Fruit fly (Drosophila melanogaster) whole organism, adult: ENCODE results near the gene eIF4H2.

Source experiments
- CG11617 ChIP-seq: fragments of 200-800 bp; sonication (Bioruptor generic); optimal IDR thresholded peaks from 2 replicates; lab custom pipeline; 2017; ENCODE audit warnings: mild to moderate bottlenecking, missing biosample characterization, missing genetic modification reagents, missing genetic modification characterization
- CG12768 ChIP-seq: fragments of 200-800 bp; sonication (Bioruptor generic); optimal IDR thresholded peaks from 2 replicates; lab custom pipeline; 2017; ENCODE audit warnings: missing biosample characterization, missing genetic modification characterization, mild to moderate bottlenecking, moderate library complexity, missing genetic modification reagents
- CG14711 ChIP-seq: fragments of 200-800 bp; sonication (Bioruptor generic); optimal IDR thresholded peaks from 2 replicates; lab custom pipeline; 2018; ENCODE audit warnings: missing biosample characterization, mild to moderate bottlenecking, missing genetic modification characterization, moderate library complexity
- CG1620 ChIP-seq: fragments of 200-800 bp; sonication (Bioruptor generic); optimal IDR thresholded peaks from 2 replicates; lab custom pipeline; 2016; ENCODE audit warnings: missing biosample characterization, missing genetic modification characterization
- CG33017 ChIP-seq: fragments of 200-800 bp; sonication (Bioruptor generic); optimal IDR thresholded peaks from 2 replicates; lab custom pipeline; 2018; ENCODE audit warnings: missing biosample characterization, mild to moderate bottlenecking, missing genetic modification characterization, moderate library complexity
- CG5204 ChIP-seq: fragments of 200-800 bp; sonication (Bioruptor generic); optimal IDR thresholded peaks from 2 replicates; lab custom pipeline; 2016; ENCODE audit warnings: missing biosample characterization, missing genetic modification characterization
- CG7045 ChIP-seq: fragments of 200-800 bp; sonication (Bioruptor generic); optimal IDR thresholded peaks from 2 replicates; lab custom pipeline; 2017; ENCODE audit warnings: missing biosample characterization, mild to moderate bottlenecking, missing genetic modification characterization
- CG7101 ChIP-seq: fragments of 200-800 bp; sonication (Bioruptor generic); optimal IDR thresholded peaks from 2 replicates; lab custom pipeline; 2018; ENCODE audit warnings: missing biosample characterization, mild to moderate bottlenecking, missing genetic modification characterization, moderate library complexity
- Clk ChIP-seq: fragments of 200-800 bp; sonication (Bioruptor generic); optimal IDR thresholded peaks from 2 replicates; lab custom pipeline; 2017; ENCODE audit warnings: missing biosample characterization, missing genetic modification characterization
- Crg-1 ChIP-seq: fragments of 200-800 bp; sonication (Bioruptor generic); optimal IDR thresholded peaks from 2 replicates; lab custom pipeline; 2016; ENCODE audit warnings: missing biosample characterization, missing genetic modification characterization
- Hr96 ChIP-seq: fragments of 200-800 bp; sonication (Bioruptor generic); optimal IDR thresholded peaks from 2 replicates; lab custom pipeline; 2016; ENCODE audit warnings: missing biosample characterization, missing genetic modification characterization
- Mnt ChIP-seq: fragments of 200-800 bp; sonication (Bioruptor generic); optimal IDR thresholded peaks from 2 replicates; lab custom pipeline; 2016; ENCODE audit warnings: missing biosample characterization, mild to moderate bottlenecking, missing genetic modification characterization
- bab1 ChIP-seq: fragments of 200-800 bp; sonication (Bioruptor generic); optimal IDR thresholded peaks from 3 replicates; lab custom pipeline; 2019; ENCODE audit warnings: missing biosample characterization, mild to moderate bottlenecking, missing genetic modification characterization, moderate library complexity
- cic ChIP-seq: fragments of 200-800 bp; sonication (Bioruptor generic); optimal IDR thresholded peaks from 2 replicates; lab custom pipeline; 2017; ENCODE audit warnings: missing biosample characterization, mild to moderate bottlenecking, missing genetic modification characterization, moderate library complexity
- cnc ChIP-seq, 2 experiments: fragments of >200 bp; optimal IDR thresholded peaks; 2 replicates each; lab custom pipeline; 2017
- kay ChIP-seq: fragments of 200-800 bp; sonication (Bioruptor generic); peaks from one replicate; lab custom pipeline; 2016; ENCODE audit warnings: missing biosample characterization, missing genetic modification characterization, borderline replicate concordance
- ovo ChIP-seq: fragments of 200-800 bp; sonication (Bioruptor generic); optimal IDR thresholded peaks from 2 replicates; lab custom pipeline; 2016; ENCODE audit warnings: missing biosample characterization, missing genetic modification characterization
- pad ChIP-seq: fragments of 200-800 bp; sonication (Bioruptor generic); optimal IDR thresholded peaks from 3 replicates; lab custom pipeline; 2017; ENCODE audit warnings: missing biosample characterization, missing genetic modification characterization, mild to moderate bottlenecking, moderate library complexity, missing genetic modification reagents
- tj ChIP-seq: fragments of 200-800 bp; sonication (Bioruptor generic); optimal IDR thresholded peaks from 3 replicates; lab custom pipeline; 2017; ENCODE audit warnings: missing biosample characterization, mild to moderate bottlenecking, missing genetic modification characterization, moderate library complexity
- toe ChIP-seq: fragments of 200-800 bp; sonication (Bioruptor generic); optimal IDR thresholded peaks from 2 replicates; lab custom pipeline; 2016; ENCODE audit warnings: missing biosample characterization, missing genetic modification characterization

eIF4H2 gene

DNA sequence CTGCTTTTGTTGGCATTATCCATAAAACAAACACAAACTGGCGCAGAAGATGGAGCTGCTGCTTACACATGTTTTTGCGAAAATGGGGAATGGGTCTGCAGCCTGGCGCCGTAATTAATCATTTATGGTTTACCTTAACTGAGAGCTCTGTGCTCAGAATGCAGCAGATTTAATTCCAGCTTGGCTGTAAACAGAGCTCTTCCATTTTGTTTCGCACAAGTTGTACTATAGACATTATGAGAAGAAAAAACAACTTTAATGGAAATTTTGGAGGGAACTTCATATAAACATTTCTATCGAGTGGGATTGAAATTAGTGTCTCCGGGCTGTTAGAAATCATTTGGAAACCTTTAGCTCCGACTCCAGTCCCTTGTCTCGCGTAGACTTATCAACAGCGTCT lies at the start of gene eIF4H2:
Gene eIF4H2 (plus strand): TSS at position 301 of the 400 bp plus-strand sequence.
- TF ChIP-seq pad (GFP tag; lab: Kevin White, UChicago) (no peak), kay (no peak), cic (GFP tag; lab: Kevin White, UChicago) (no peak), bab1 (GFP tag; lab: Kevin White, UChicago) (no peak), CG7101 (tag; lab: Kevin White, UChicago) (no peak), tj (no peak), toe (GFP tag; lab: Kevin White, UChicago) (no peak), CG11617 (GFP tag; lab: Kevin White, UChicago) (no peak), CG7045 (no peak), CG12768 (GFP tag; lab: Kevin White, UChicago) (no peak), Mnt (GFP tag; lab: Kevin White, UChicago) (no peak), Clk (GFP tag; lab: Kevin White, UChicago) (no peak), cnc (optimal IDR thresholded peaks at IDR 0.05; lab: Kevin White, UChicago) (no peak), CG33017 (tag; lab: Kevin White, UChicago) (no peak), Hr96 (no peak), Crg-1 (GFP tag; lab: Kevin White, UChicago) (no peak)

DNA sequence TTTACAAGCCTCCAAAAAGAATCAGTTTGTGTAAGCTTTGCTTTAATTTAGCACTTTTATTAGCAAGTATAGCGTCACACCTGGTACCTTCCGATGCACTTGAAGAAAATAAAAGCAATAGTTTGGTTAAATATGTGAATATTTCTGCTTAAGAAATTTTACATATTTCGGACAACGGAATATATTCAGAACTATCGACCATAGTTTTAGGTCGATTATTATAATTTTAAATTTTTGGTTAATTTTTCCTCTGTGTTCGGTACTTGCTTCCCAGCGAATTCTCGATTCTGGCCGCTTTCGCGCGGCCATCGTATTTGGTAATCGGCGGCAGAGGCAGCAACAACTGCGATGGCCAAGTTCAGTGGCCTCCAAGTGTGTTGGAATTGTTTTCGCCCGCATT lies 36.2 kb upstream of the eIF4H2 start:
- TF ChIP-seq CG1620 (GFP tag; lab: Kevin White, UChicago), result no peak
- TF ChIP-seq cnc (optimal IDR thresholded peaks at IDR 0.05; lab: Kevin White, UChicago), result no peak
- TF ChIP-seq toe (GFP tag; lab: Kevin White, UChicago), result no peak
- TF ChIP-seq pad (GFP tag; lab: Kevin White, UChicago), result no peak

DNA sequence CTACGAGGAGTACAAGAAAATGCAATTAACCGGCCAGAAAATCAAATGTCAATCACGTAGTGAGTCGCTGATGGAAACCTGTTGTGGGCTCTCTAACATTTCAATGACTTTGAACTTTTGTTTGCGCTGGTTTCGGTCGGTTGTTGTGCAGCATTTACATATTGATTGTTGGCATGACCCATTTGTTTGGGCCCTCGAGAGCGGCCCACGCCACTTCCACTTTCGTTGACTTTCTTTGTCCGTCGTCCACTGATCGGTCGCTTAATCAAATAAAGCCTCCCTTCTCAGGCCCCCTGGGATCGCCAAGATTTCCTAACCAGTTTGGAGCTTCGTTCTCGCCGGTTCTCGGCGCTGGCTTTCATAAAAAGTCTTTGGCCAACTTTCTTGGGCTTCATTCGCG lies 35.6 kb upstream of the eIF4H2 start, which contains the start of gene Spn100A:
Gene Spn100A (plus strand): TSS at position 392 of the 400 bp plus-strand sequence.
- TF ChIP-seq CG14711 (tag; lab: Kevin White, UChicago), result no peak
- TF ChIP-seq toe (GFP tag; lab: Kevin White, UChicago), result no peak
- no peak for TF ChIP-seq cnc (optimal IDR thresholded peaks at IDR 0.05; lab: Kevin White, UChicago)
- TF ChIP-seq ovo, result no peak

DNA sequence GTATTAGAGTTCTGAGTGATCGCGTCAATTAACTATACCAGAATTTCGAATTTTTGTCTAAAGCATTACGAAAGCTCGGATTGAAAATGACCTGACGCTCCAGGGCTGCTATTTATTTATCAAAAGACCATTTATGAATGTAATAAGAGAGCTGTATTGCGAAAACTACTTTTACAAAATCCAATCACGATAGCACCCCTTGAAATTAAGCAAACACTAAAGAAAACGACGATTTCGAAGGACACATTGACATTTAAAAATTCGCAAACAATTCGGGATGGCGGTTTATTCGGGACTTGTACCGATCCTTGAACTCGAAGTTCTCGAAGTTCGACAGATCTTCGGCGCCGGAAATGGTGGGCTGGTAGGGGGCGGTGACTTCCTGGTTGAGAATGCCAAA lies 30.5 kb upstream of the eIF4H2 start, which contains the start of gene CG12069:
Gene CG12069 (minus strand): TSS at position 101 of the 400 bp plus-strand sequence.
- TF ChIP-seq CG1620 (GFP tag; lab: Kevin White, UChicago) (no peak), cic (GFP tag; lab: Kevin White, UChicago) (no peak), ovo (no peak), CG14711 (tag; lab: Kevin White, UChicago) (no peak), CG11617 (GFP tag; lab: Kevin White, UChicago) (no peak), tj (no peak), toe (GFP tag; lab: Kevin White, UChicago) (no peak), Crg-1 (GFP tag; lab: Kevin White, UChicago) (no peak), Clk (GFP tag; lab: Kevin White, UChicago) (no peak), CG12768 (GFP tag; lab: Kevin White, UChicago) (no peak), Hr96 (no peak), CG33017 (tag; lab: Kevin White, UChicago) (no peak), pad (GFP tag; lab: Kevin White, UChicago) (no peak), CG7045 (no peak), bab1 (GFP tag; lab: Kevin White, UChicago) (no peak), CG7101 (tag; lab: Kevin White, UChicago) (no peak)

DNA sequence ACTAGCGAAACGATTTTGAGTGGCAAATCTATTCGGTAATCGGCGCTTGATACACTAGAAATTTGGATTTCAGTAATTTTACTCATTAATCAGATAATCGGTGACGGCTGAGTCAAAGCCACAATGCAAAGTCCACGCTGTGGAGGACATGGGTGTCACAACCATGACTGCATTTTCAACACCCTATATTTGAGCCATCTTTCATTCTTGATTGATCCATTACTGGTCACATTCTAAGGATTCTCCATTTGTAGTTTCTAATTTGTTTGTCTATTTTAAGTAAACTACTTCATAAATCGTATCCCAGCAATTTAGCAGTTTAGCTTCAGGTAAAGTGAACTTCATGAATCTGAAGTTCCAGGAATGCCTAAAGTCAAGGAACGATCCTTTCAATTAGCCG lies 28.8 kb upstream of the eIF4H2 start, which contains the start of gene Pka-C2:
Gene Pka-C2 (minus strand): TSS at position 101 of the 400 bp plus-strand sequence.
- no peak for TF ChIP-seq CG11617 (GFP tag; lab: Kevin White, UChicago)

DNA sequence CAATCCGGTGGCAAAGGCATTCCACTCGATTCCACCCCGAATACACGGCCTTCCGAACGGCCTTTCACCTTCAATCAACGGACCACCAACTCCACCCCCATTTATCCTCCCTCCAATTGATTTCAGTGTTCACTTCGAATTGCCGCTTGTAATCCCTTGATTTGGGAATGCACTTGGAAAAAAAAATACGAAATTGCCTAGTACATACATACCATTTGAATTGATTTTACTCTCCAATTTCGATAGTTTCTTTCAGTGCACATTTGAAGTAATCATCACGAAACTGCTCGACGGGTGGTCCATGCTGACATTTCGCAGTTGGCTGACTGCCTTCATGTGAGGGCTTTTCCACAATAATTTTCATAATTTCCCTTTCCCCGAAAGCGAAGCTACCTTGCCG lies 26.7 kb upstream of the eIF4H2 start:
- no peak for TF ChIP-seq tj
- no peak for TF ChIP-seq CG14711 (tag; lab: Kevin White, UChicago)
- TF ChIP-seq toe (GFP tag; lab: Kevin White, UChicago), result no peak
- no peak for TF ChIP-seq CG12768 (GFP tag; lab: Kevin White, UChicago)
- no peak for TF ChIP-seq CG33017 (tag; lab: Kevin White, UChicago)
- TF ChIP-seq bab1 (GFP tag; lab: Kevin White, UChicago), result no peak
- TF ChIP-seq Crg-1 (GFP tag; lab: Kevin White, UChicago), result no peak
- no peak for TF ChIP-seq Mnt (GFP tag; lab: Kevin White, UChicago)
- no peak for TF ChIP-seq CG11617 (GFP tag; lab: Kevin White, UChicago)

DNA sequence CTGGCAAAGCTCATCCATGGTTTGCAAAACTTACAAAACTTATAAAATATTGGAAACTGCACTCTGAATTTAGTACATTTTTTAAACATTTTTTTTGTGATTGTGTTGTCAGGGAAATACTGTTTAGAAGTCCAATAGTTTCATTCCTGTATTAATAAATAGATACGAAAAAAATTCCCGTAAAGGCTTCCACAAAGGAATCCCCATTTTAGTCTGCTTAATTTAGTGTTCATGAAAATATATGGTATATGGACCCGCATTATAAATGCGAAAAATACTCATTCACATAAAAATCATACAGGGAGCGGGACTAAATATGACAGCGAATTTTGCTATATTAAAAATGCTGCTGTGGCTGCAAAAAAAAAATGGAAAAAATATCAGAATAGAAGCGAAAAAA lies 19.9 kb upstream of the eIF4H2 start, which contains the start of gene CG31010:
Gene CG31010 (minus strand): TSS at position 101 of the 400 bp plus-strand sequence.
- no peak for TF ChIP-seq bab1 (GFP tag; lab: Kevin White, UChicago)
- TF ChIP-seq CG7045, result no peak
- no peak for TF ChIP-seq toe (GFP tag; lab: Kevin White, UChicago)
- no peak for TF ChIP-seq CG7101 (tag; lab: Kevin White, UChicago)
- no peak for TF ChIP-seq CG14711 (tag; lab: Kevin White, UChicago)
- no peak for TF ChIP-seq ovo
- TF ChIP-seq kay, result no peak
- no peak for TF ChIP-seq CG12768 (GFP tag; lab: Kevin White, UChicago)
- TF ChIP-seq Clk (GFP tag; lab: Kevin White, UChicago), result no peak
- no peak for TF ChIP-seq tj
- TF ChIP-seq cnc (optimal IDR thresholded peaks at IDR 0.05; lab: Kevin White, UChicago), result no peak
- TF ChIP-seq CG33017 (tag; lab: Kevin White, UChicago), result no peak
- TF ChIP-seq CG11617 (GFP tag; lab: Kevin White, UChicago), result no peak
- no peak for TF ChIP-seq CG5204 (GFP tag; lab: Kevin White, UChicago)
- no peak for TF ChIP-seq Mnt (GFP tag; lab: Kevin White, UChicago)
- no peak for TF ChIP-seq Hr96
- TF ChIP-seq Crg-1 (GFP tag; lab: Kevin White, UChicago), result no peak
